Fruit fly (Drosophila melanogaster) whole organism: ENCODE measurements around the gene CG14607.

Experiments
- CG8478 ChIP-seq: fragments of >200 bp; optimal IDR thresholded peaks from 2 replicates; lab custom pipeline; 2018; ENCODE audit warnings: inconsistent platforms
- Dll ChIP-seq: fragments of >200 bp; optimal IDR thresholded peaks from 2 replicates; lab custom pipeline; 2017
- EcR ChIP-seq, 2 experiments: fragments of >200 bp; optimal IDR thresholded peaks; 2 replicates each; lab custom pipeline; 2017; ENCODE audit warnings: missing biosample characterization in 2 of 2, missing genetic modification characterization in 2 of 2, missing genetic modification reagents in 2 of 2
- pan ChIP-seq: fragments of >200 bp; optimal IDR thresholded peaks from 2 replicates; lab custom pipeline; 2017
- psq ChIP-seq: fragments of >200 bp; optimal IDR thresholded peaks from 2 replicates; lab custom pipeline; 2017
- usp ChIP-seq: fragments of >200 bp; optimal IDR thresholded peaks from 2 replicates; lab custom pipeline; 2017; ENCODE audit warnings: missing biosample characterization, missing genetic modification characterization, mixed read lengths

CG14607 gene

DNA sequence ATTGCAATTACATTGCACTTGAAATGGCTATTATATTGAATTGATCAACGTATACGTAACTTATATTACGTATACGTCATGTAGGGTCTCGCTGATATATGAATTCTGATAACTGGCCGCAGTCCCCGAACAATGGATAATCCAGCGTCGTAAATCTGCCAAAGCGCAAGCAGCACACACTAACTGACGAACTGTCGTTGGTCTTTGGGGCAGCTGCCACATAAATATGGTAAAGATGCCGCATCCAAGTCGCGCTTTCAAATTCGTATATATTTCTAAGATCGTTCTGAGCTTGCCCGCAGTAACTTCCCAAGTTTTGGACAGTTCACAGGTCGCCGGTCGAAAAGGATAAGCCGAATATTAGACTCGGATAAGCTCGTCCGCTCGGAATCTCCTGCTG is at the start of gene CG14607:
CG14607 (plus strand) TSS at position 301 of the 400 bp plus-strand sequence.
- TF ChIP-seq CG8478 (lab: Kevin White, UChicago): no peak
- TF ChIP-seq usp (GFP tag; lab: Kevin White, UChicago): no peak
- TF ChIP-seq Dll (lab: Kevin White, UChicago): no peak
- no peak for TF ChIP-seq EcR (GFP tag; optimal IDR thresholded peaks at IDR 0.05; lab: Kevin White, UChicago)
- TF ChIP-seq psq (lab: Kevin White, UChicago): no peak
- no peak for TF ChIP-seq pan

DNA sequence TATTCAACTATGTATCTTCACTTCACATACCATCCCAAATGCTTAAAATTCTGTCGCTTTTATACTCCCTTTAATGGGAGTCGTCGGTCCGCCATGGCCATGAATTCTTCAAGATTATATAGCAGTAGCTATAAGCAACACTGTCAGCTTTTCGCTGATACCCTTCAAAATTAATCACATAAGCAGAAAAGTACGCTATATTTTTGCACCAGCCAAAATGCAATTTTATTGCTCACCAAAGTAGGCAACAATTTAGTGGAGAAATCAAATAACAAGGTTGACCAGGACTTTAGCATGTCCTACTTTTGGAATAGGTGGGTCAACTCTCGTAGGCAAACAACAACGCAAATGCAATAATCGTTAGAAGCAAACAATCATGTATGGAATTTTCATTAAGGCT is 41.7 kb upstream of the CG14607 start:
- TF ChIP-seq pan (no peak), CG8478 (lab: Kevin White, UChicago) (no peak), EcR (GFP tag; optimal IDR thresholded peaks at IDR 0.05; lab: Kevin White, UChicago) (no peak), usp (GFP tag; lab: Kevin White, UChicago) (no peak), psq (lab: Kevin White, UChicago) (no peak), Dll (lab: Kevin White, UChicago) (no peak)

DNA sequence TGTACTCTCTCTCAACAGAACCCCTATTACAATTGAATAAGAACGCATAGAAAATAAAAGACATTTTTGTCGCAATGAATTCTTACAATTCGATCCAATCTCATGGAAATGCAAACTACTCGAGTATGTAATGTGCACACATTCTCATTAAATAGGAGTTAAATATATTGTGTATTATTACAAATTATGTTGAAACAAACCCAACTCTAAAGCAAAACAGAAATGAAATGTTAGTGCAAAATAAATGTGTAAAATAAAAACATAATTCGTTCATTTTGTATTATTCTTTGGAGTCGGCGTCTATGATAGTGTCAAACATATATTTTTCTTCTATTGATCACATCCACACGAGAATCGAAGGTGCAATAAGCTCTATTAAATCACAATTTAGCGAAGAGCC is 40.9 kb upstream of the CG14607 start, which contains the start of gene CG14609:
CG14609 (plus strand) TSS at position 301 of the 400 bp plus-strand sequence.
- TF ChIP-seq usp (GFP tag; lab: Kevin White, UChicago) (no peak), CG8478 (lab: Kevin White, UChicago) (no peak), Dll (lab: Kevin White, UChicago) (no peak), psq (lab: Kevin White, UChicago) (no peak)

DNA sequence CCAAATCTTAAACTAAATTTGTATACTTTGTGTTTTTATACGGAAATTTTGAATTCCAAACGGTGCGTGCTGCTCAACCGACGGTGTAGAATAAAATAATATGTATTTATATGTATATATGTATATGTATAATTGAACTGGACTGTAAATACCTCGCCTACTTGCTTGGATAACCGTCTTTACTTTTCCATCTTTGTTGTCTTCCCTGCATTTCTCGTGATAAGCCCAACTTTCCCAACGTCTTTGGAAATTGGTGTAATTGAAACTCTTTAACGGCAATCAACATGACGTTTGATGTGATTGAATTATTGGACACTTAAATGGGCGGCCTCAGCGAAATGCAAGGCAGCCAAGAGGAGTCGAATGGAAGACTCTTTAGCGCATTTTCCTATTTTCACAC is 33.2 kb upstream of the CG14607 start, which contains the start of gene CG1288:
CG1288 (minus strand) TSS at position 101 of the 400 bp plus-strand sequence.
- TF ChIP-seq usp (GFP tag; lab: Kevin White, UChicago) (no peak), pan (no peak), Dll (lab: Kevin White, UChicago) (no peak)

DNA sequence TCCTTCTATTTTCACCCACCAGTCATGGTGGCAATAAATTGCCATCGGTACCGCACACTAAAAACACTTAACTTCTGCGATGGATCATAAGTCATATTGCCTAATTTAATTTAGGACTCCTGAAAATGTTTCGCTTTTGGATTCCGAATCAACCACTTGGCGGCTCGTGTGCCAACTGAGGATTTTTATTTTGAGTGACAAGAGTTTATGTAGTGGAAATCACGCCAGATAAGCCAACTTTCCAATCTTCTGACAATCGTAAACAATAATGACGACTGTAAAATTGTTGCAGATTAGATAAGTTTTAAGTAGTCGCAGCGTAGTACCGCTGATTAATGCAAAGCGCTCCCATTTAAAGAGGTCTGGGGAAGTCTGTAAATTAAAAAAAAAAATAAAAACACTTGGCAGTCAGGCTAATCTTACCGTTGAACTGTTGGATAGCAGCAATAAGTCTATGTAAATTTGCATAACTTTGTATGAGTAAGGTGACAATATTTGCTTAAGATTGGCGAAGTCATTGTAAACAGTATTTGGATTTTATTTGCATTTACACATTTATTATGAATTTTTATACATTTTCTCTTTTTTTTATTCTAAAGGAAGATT is 24.5 kb upstream of the CG14607 start, which contains the start of gene CG14606:
CG14606 (minus strand) TSS at position 160 of the 606 bp plus-strand sequence.
- TF ChIP-seq Dll (lab: Kevin White, UChicago): no peak
- no peak for TF ChIP-seq EcR (GFP tag; optimal IDR thresholded peaks at IDR 0.05; lab: Kevin White, UChicago)
- no peak for TF ChIP-seq pan
- no peak for TF ChIP-seq CG8478 (lab: Kevin White, UChicago)
- no peak for TF ChIP-seq psq (lab: Kevin White, UChicago)
- no peak for TF ChIP-seq usp (GFP tag; lab: Kevin White, UChicago)

DNA sequence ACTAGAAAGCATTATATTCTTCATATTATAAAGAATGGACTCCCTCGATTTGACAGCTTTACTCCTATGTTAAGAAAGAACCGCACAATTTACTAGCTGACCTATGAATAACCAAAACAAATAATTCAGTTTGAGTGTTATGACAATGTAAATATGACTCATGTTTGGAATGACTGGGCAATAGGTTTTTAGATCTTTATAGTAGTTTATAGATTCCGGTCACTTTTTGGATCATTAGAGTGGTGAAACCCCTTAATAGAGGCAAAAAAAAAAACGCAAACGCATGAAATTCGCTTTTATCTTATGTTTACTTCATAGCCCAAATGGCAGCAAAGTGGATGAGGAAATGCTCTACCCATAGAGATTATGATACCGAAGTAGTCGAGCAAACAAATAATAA is 22.0 kb upstream of the CG14607 start, which contains the start of gene CG14605:
CG14605 (minus strand) TSS at position 101 of the 400 bp plus-strand sequence.
- TF ChIP-seq CG8478 (lab: Kevin White, UChicago): no peak
- no peak for TF ChIP-seq usp (GFP tag; lab: Kevin White, UChicago)
- no peak for TF ChIP-seq Dll (lab: Kevin White, UChicago)
- TF ChIP-seq pan: no peak
- TF ChIP-seq EcR (GFP tag; optimal IDR thresholded peaks at IDR 0.05; lab: Kevin White, UChicago): no peak
- no peak for TF ChIP-seq psq (lab: Kevin White, UChicago)

DNA sequence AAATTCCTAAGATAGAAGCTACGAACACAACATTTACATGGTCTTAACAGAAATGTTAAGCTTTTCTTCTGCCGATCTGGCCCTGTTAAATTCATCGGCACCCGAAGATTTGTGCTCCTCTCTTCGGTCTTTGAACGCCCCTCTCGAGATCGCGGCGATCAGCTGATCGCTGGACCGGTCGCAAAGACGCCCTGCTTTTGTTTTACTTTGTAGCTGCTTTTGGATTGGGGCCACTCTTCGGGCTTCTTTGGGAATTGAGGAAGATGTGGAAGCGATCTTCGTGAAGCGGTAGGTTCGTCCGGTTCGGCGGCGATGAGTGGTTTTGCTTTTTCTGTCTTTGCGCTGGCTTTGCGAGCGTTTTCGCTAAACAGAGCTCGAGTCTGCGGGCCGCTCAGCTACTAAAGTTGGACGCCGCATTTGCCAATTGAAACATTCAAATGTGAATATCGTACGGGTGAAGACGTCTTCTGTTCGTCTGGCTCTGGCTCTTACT is 17.5 kb upstream of the CG14607 start, which contains the start of gene thw:
thw (plus strand) TSS at position 443 of the 493 bp plus-strand sequence.
- TF ChIP-seq usp (GFP tag; lab: Kevin White, UChicago) (no peak), psq (lab: Kevin White, UChicago) (no peak), CG8478 (lab: Kevin White, UChicago) (no peak), Dll (lab: Kevin White, UChicago) (no peak), EcR (GFP tag; optimal IDR thresholded peaks at IDR 0.05; lab: Kevin White, UChicago) (no peak), pan (no peak)

DNA sequence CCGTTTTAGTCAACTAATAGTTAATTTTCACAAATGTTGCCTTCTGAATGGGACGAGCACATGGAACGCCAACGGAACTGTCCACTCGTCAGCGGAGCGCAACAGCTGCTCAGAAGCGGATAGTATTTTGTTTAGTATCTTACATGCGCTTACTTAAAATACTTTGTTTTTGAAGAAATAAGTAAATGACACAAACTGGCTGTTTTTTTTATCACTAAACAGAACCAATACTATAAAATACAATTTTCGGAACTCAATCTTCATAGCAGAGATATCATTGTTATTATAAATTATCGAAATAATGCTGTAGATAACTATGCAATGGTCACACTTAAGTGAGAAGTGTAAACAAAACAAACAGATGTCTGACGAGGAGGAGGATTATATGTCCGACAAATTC is 5.3 kb downstream of the CG14607 start, which contains the start of the genes Noc3 and CG10053:
Noc3 (minus strand) TSS at position 81 of the 400 bp plus-strand sequence.
CG10053 (plus strand) TSS at position 202 of the 400 bp plus-strand sequence.
- TF ChIP-seq usp (GFP tag; lab: Kevin White, UChicago) (no peak), psq (lab: Kevin White, UChicago) (no peak), pan (no peak), CG8478 (lab: Kevin White, UChicago) (no peak), Dll (lab: Kevin White, UChicago) (no peak), EcR (GFP tag; optimal IDR thresholded peaks at IDR 0.05; lab: Kevin White, UChicago) (no peak)

DNA sequence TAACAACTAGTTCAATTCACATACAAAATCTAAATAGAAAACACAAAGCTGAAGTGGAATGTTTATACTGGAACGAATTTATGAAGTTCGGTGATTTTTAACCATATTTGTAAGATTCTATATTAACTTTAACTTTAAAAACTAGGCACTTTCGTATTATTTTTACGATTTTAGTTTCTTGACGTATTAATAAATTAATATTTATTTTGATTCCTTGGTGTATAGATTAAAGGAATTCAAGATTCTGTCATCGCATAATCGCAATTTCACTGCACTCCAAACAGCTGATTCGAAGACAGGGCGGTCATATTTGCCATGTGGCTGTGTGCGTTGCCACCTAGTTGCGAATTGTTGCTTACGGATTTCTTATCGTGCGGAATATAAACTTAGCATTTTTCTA is 7.9 kb downstream of the CG14607 start, which contains the start of the genes CG1227 and Dtwd2:
CG1227 (minus strand) TSS at position 279 of the 400 bp plus-strand sequence.
Dtwd2 (plus strand) TSS at position 336 of the 400 bp plus-strand sequence.
- TF ChIP-seq pan (no peak), Dll (lab: Kevin White, UChicago) (no peak), CG8478 (lab: Kevin White, UChicago) (no peak), usp (GFP tag; lab: Kevin White, UChicago) (no peak), EcR (GFP tag; optimal IDR thresholded peaks at IDR 0.05; lab: Kevin White, UChicago) (no peak), psq (lab: Kevin White, UChicago) (no peak)

DNA sequence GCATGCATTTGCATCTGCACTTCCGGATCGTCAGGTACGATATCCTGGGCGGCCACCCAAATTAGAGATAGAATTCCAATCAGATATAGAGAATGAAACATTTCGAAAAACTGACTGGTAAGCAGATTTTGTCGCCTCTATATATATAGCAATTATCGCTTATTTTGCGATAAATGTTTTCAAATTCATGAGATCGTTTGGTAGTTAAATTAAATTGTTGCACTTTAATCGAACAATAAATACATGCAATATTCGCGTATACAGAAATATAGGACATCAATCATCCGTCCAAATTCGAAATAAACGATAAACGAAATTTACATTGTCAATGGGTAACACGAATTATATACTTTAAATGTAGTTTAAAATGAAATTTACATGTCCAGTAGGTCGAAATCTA is 10.3 kb downstream of the CG14607 start, which contains the start of gene Obp84a:
Obp84a (minus strand) TSS at position 101 of the 400 bp plus-strand sequence.
- no peak for TF ChIP-seq usp (GFP tag; lab: Kevin White, UChicago)
- no peak for TF ChIP-seq CG8478 (lab: Kevin White, UChicago)
- TF ChIP-seq psq (lab: Kevin White, UChicago): no peak
- no peak for TF ChIP-seq pan
- TF ChIP-seq Dll (lab: Kevin White, UChicago): no peak
- TF ChIP-seq EcR (GFP tag; optimal IDR thresholded peaks at IDR 0.05; lab: Kevin White, UChicago): no peak

DNA sequence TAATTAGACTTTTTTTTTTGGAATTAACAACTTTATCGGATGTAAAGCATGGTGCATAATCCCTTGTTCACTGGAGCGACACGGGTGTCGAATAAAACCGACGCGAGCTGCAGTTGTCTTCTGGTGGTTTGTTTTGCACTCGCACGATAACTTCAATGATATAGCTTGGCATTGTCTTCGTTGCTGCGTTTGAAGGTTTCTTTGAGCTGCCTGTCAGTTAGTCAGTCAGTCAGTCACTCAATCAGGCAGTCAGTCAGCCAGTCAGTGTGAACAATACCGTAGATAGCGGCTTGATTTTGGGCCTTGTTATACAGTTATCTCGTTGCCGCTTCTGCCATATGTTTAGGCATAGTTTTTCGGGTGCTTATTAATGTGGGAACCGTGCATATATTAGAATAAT is 18.0 kb downstream of the CG14607 start:
- TF ChIP-seq Dll (lab: Kevin White, UChicago) (no peak), EcR (GFP tag; optimal IDR thresholded peaks at IDR 0.05; lab: Kevin White, UChicago) (no peak), CG8478 (lab: Kevin White, UChicago) (no peak), usp (GFP tag; lab: Kevin White, UChicago) (no peak), psq (lab: Kevin White, UChicago) (no peak), pan (no peak)
